Worm (Caenorhabditis elegans): ENCODE results near the gene aakg-3.

DNA sequence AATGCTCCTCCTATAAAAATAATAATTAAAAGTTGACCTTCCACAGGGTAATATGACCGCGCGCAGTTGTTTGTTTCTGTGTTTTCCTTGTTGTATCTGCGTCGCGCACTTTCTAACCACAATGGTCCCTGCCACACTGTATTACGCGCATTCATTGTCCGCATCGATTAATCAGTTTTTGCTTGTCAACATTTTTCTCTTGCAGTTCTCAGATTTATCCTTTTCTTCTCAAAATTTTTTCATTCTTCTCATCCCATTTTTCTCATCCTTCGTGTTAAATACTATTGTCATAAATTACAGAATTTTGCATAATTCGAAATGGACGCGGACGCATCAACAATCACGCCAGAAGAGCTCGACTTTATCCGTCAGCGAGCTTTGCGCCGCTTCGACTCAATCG, 35.7 kb upstream of the aakg-3 start, which contains the start of gene pfk-1.1:
- no peak for TF ChIP-seq unc-62 (GFP tag; optimal IDR thresholded peaks at IDR 0.05)
- TF ChIP-seq nhr-11 (tag; optimal IDR thresholded peaks at IDR 0.05) = no peak
- no peak for TF ChIP-seq ceh-82 (tag; optimal IDR thresholded peaks at IDR 0.05)
- TF ChIP-seq fos-1 (tag; optimal IDR thresholded peaks at IDR 0.05) = no peak
- TF ChIP-seq zag-1 (tag; optimal IDR thresholded peaks at IDR 0.05) = no peak
- no peak for TF ChIP-seq lin-39 (tag; optimal IDR thresholded peaks at IDR 0.05)
- no peak for TF ChIP-seq skn-1 (tag; optimal IDR thresholded peaks at IDR 0.05)
- no peak for TF ChIP-seq Y55F3AM.14 (GFP tag; optimal IDR thresholded peaks at IDR 0.05)

Data from whole organism, L2 larva.